Fruit fly (Drosophila melanogaster): Measurements from ENCODE around the gene foxo.

- TF ChIP-seq CTCF (optimal IDR thresholded peaks at IDR 0.05) (no peak), CG8478 (optimal IDR thresholded peaks at IDR 0.05) (no peak)
Observed at dm6 chr3R:14037330-14037729, 19.4 kb upstream of the foxo start.

All from S2 (cell line).